Worm (Caenorhabditis elegans): ENCODE data around the gene C14A11.2.

Gene C14A11.2

DNA sequence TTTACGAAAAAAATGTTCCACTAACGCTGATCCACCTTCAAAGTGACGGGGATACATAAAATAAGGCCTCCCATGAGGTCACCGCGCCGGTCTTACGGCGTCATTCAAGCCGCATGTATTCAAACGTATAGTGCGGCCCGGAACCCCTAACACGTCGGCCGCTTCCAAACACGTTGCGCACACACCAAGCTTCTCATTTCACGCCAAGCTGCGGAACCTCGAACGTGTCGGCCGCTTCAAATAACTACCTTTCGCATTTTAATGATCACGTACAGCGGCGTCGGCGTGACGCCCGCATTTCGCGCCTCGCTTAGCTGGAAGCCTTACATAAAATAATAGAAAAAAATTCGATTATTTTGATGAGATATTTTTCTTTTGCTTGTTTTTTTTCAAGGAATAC is 40.6 kb downstream of the C14A11.2 start:
- TF ChIP-seq pha-4 (tag; optimal IDR thresholded peaks at IDR 0.05) (no peak), Y79H2A.3 (GFP tag; conservative IDR thresholded peaks at IDR 0.05) (no peak), madf-6 (GFP tag; IDR thresholded peaks at IDR 0.05) (peak; percentile 11; the same call in 1 of the 2 replicates), let-607 (tag; optimal IDR thresholded peaks at IDR 0.05) (no peak), lin-40 (tag; optimal IDR thresholded peaks at IDR 0.05) (no peak), akir-1 (GFP tag; optimal IDR thresholded peaks at IDR 0.05) (no peak), let-526 (GFP tag; IDR thresholded peaks at IDR 0.05) (no peak), snpc-4 (GFP tag; optimal IDR thresholded peaks at IDR 0.05) (no peak), snpc-4 (tag; optimal IDR thresholded peaks at IDR 0.05) (peak; percentile 35 to 89 (median 71)), ccch-3 (GFP tag; optimal IDR thresholded peaks at IDR 0.05) (no peak), F57A8.1 (GFP tag; optimal IDR thresholded peaks at IDR 0.05) (no peak), lsl-1 (GFP tag; optimal IDR thresholded peaks at IDR 0.05) (no peak), Y53G8AR.9 (GFP tag; conservative IDR thresholded peaks at IDR 0.05) (no peak), egl-44 (GFP tag; IDR thresholded peaks at IDR 0.05) (no peak), pbrm-1 (GFP tag; IDR thresholded peaks at IDR 0.05) (0 out of 2 replicates have a peak, but pooled peaks have one; percentile 11), bed-2 (GFP tag; IDR thresholded peaks at IDR 0.05) (no peak)

DNA sequence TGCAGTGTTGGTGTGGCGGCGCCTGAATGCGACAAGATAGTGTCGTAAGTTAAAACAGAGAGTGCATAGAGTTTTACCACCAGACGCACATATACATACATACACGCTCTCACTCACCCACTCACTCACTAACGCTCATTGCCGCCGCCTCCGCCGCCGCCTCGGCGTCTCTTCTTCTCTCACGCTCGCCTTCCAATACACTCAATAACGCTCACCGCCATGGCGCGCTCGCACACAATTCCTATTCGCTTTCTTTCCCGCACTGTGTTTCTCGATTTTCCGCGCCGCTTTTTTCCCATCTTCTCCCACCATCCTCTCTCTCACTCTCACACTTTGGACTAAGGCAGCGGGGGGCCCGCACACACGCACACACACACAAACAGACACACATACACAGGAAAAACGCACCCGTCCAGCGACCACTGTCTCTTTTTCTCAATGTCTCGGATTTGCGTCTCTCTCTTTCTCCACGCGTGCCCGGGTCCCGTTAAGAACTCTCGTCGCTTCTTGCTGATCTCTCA is 49.5 kb downstream of the C14A11.2 start, which contains the start of gene kin-29:
kin-29 (minus strand) TSS at position 51 of the 521 bp plus-strand sequence.
- TF ChIP-seq attf-5 (GFP tag; optimal IDR thresholded peaks at IDR 0.05) (peak; percentile 85), zfh-2 (GFP tag; conservative IDR thresholded peaks at IDR 0.05) (peak; percentile 98), F49E8.2 (tag; optimal IDR thresholded peaks at IDR 0.05; ENCODE audit: insufficient read depth) (no peak), bed-1 (GFP tag; IDR thresholded peaks at IDR 0.05) (no peak), Y95B8A.8 (GFP tag; IDR thresholded peaks at IDR 0.05) (no peak), hmg-1.2 (GFP tag; IDR thresholded peaks at IDR 0.05) (peak; percentile 70; the same call in 1 of the 2 replicates), egl-18 (GFP tag; IDR thresholded peaks at IDR 0.05) (no peak), ets-4 (GFP tag; optimal IDR thresholded peaks at IDR 0.05) (peak; percentile 7), ceh-27 (GFP tag; optimal IDR thresholded peaks at IDR 0.05) (peak; percentile 79), cebp-1 (GFP tag; IDR thresholded peaks at IDR 0.05) (peak; percentile 49; the same call in 1 of the 2 replicates), cebp-1 (tag; optimal IDR thresholded peaks at IDR 0.05) (peak; percentile 90), lag-1 (GFP tag; IDR thresholded peaks at IDR 0.05) (no peak), pha-4 (tag; optimal IDR thresholded peaks at IDR 0.05) (no peak), ceh-40 (GFP tag; IDR thresholded peaks at IDR 0.05) (no peak), rec-8 (tag; optimal IDR thresholded peaks at IDR 0.05) (no peak), ceh-79 (tag; optimal IDR thresholded peaks at IDR 0.05) (no peak), mcd-1 (GFP tag; IDR thresholded peaks at IDR 0.05) (peak; percentile 66; the same call in 1 of the 2 replicates), ZK185.1 (tag; optimal IDR thresholded peaks at IDR 0.05; ENCODE audit: poor library complexity, severe bottlenecking) (no peak), lin-26 (GFP tag; IDR thresholded peaks at IDR 0.05) (peak; percentile 58; the same call in 1 of the 2 replicates), somi-1 (GFP tag; optimal IDR thresholded peaks at IDR 0.05) (peak; percentile 61), F57A8.1 (GFP tag; optimal IDR thresholded peaks at IDR 0.05) (no peak), Y53F4B.3 (GFP tag; IDR thresholded peaks at IDR 0.05) (no peak), ztf-18 (tag; optimal IDR thresholded peaks at IDR 0.05) (peak; percentile 59), dox-1 (GFP tag; IDR thresholded peaks at IDR 0.05) (peak; percentile 85), unc-62 (GFP tag; optimal IDR thresholded peaks at IDR 0.05) (no peak), repo-1 (tag; optimal IDR thresholded peaks at IDR 0.05) (peak; percentile 64), akir-1 (GFP tag; optimal IDR thresholded peaks at IDR 0.05) (no peak), nhr-120 (GFP tag; IDR thresholded peaks at IDR 0.05) (no peak), madf-10 (tag; optimal IDR thresholded peaks at IDR 0.05) (peak; percentile 93), B0336.3 (GFP tag; IDR thresholded peaks at IDR 0.05) (peak; percentile 85), F57C9.4 (tag; optimal IDR thresholded peaks at IDR 0.05) (peak; percentile 51), gei-17 (GFP tag; optimal IDR thresholded peaks at IDR 0.05) (peak; percentile 82), snpc-1.1 (tag; optimal IDR thresholded peaks at IDR 0.05; ENCODE audit: insufficient read depth) (no peak), fkh-3 (tag; optimal IDR thresholded peaks at IDR 0.05) (no peak)

Measured in whole organism, young adult.